Worm (Caenorhabditis elegans): ENCODE data around the gene his-4.

DNA sequence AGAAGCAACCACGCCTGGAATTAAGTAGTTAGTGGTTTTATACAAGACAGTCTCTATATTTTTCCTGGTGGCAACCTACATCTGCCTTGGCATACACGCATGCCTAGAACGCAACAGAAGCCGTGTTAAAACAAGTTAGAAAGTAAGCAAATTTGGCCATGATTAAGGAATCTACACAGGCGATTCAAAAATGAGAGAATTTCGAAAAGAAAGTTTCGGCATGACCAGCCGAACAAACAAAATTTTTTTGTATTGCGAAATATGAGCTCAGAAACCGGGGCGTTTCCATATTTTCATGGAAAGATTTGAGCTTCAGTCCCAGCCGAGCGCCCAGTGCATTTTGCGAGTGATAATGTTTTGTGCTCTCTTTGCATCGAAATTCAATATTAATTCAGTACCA lies 19.8 kb upstream of the his-4 start, which contains the start of gene F14H3.15:
- TF ChIP-seq somi-1 (GFP tag; optimal IDR thresholded peaks at IDR 0.05) (no peak), gei-17 (GFP tag; optimal IDR thresholded peaks at IDR 0.05) (no peak), F37B4.10 (GFP tag; IDR thresholded peaks at IDR 0.05) (no peak), egl-18 (GFP tag; IDR thresholded peaks at IDR 0.05) (no peak), snpc-1.3 (tag; optimal IDR thresholded peaks at IDR 0.05; ENCODE audit: insufficient read depth) (no peak), athp-1 (tag; optimal IDR thresholded peaks at IDR 0.05) (no peak), lsl-1 (GFP tag; optimal IDR thresholded peaks at IDR 0.05) (no peak), lag-1 (GFP tag; IDR thresholded peaks at IDR 0.05) (no peak), hlh-26 (GFP tag; conservative IDR thresholded peaks at IDR 0.05) (no peak), F52B5.7 (tag; optimal IDR thresholded peaks at IDR 0.05) (no peak), lin-35 (GFP tag; optimal IDR thresholded peaks at IDR 0.05) (no peak), nfya-1 (tag; optimal IDR thresholded peaks at IDR 0.05; ENCODE audit: borderline replicate concordance, insufficient read depth) (no peak), ztf-18 (tag; optimal IDR thresholded peaks at IDR 0.05) (no peak), unc-130 (GFP tag; optimal IDR thresholded peaks at IDR 0.05) (no peak)

Data from whole organism, young adult.